Worm (Caenorhabditis elegans) whole organism, young adult: ENCODE measurements around the gene F16B3.3.

ENCODE experiments used
- C06A6.2 ChIP-seq: fragments of 200-800 bp; sonication (Bioruptor generic); conservative IDR thresholded peaks from 2 replicates; pipeline ENCODE4 v1.3.6; 2022; ENCODE audit warnings: missing genetic modification characterization, missing compliant biosample characterization
- D2030.7 ChIP-seq: fragments of 200-800 bp; sonication (Bioruptor generic); IDR thresholded peaks from 2 replicates; pipeline ENCODE4 v1.3.6; 2022; ENCODE audit warnings: missing genetic modification reagents, missing genetic modification characterization, missing compliant biosample characterization
- T26A5.8 ChIP-seq: sonication (generic microtip); optimal IDR thresholded peaks from 2 replicates; lab custom pipeline; 2016; ENCODE audit warnings: missing genetic modification characterization, missing compliant biosample characterization
- cebp-1 ChIP-seq, 2 experiments: fragments of 200-800 bp in 1 of 2; sonication (Bioruptor generic) in 1 of 2; sonication (generic microtip) in 1 of 2; IDR thresholded peaks in 1 of 2; optimal IDR thresholded peaks in 1 of 2; 2 replicates each; pipeline versions ENCODE4 v1.3.6 to Lab custom; 2017 to 2022; ENCODE audit warnings: missing compliant biosample characterization in 2 of 2, missing genetic modification characterization in 2 of 2, mild to moderate bottlenecking in 1 of 2, missing genetic modification reagents in 1 of 2, moderate library complexity in 1 of 2
- ceh-79 ChIP-seq: sonication (generic microtip); optimal IDR thresholded peaks from 2 replicates; lab custom pipeline; 2017; ENCODE audit warnings: mild to moderate bottlenecking, missing genetic modification characterization, missing compliant biosample characterization
- hmg-1.2 ChIP-seq: fragments of 200-800 bp; sonication (Bioruptor generic); IDR thresholded peaks from 2 replicates; pipeline ENCODE4 v1.3.6; 2022; ENCODE audit warnings: missing genetic modification reagents, missing genetic modification characterization, missing compliant biosample characterization
- madf-10 ChIP-seq: sonication (generic microtip); optimal IDR thresholded peaks from 2 replicates; lab custom pipeline; 2016; ENCODE audit warnings: mild to moderate bottlenecking, missing genetic modification characterization, missing compliant biosample characterization
- pha-4 ChIP-seq: fragments of 150-350 bp; sonication (generic microtip); optimal IDR thresholded peaks from 2 replicates; lab custom pipeline; 2014; ENCODE audit warnings: missing biosample characterization, missing genetic modification reagents, missing genetic modification characterization
- sea-2 ChIP-seq: fragments of 200-800 bp; sonication (Bioruptor generic); IDR thresholded peaks from 2 replicates; pipeline ENCODE4 v1.3.6; 2022; ENCODE audit warnings: missing genetic modification characterization, missing compliant biosample characterization
- snpc-4 ChIP-seq, 5 experiments: fragments of 150-350 bp in 1 of 5; sonication (generic microtip) in 4 of 5; optimal IDR thresholded peaks; 2 replicates each; lab custom pipeline; 2014 to 2018; ENCODE audit warnings: missing genetic modification characterization in 5 of 5, missing biosample characterization in 3 of 5, antibody characterized with exemption in 2 of 5, mild to moderate bottlenecking in 2 of 5, missing compliant biosample characterization in 2 of 5, missing genotype in 2 of 5, moderate library complexity in 2 of 5, missing genetic modification reagents in 1 of 5
- unc-62 ChIP-seq: fragments of 150-350 bp; optimal IDR thresholded peaks from 2 replicates; lab custom pipeline; 2014; ENCODE audit warnings: missing biosample characterization, missing genetic modification reagents, missing genetic modification characterization
- ztf-18 ChIP-seq: sonication (generic microtip); optimal IDR thresholded peaks from 2 replicates; lab custom pipeline; 2016; ENCODE audit warnings: missing genotype, mild to moderate bottlenecking, missing genetic modification characterization, missing compliant biosample characterization
- ztf-3 ChIP-seq: fragments of 200-800 bp; sonication (Bioruptor generic); optimal IDR thresholded peaks from 2 replicates; lab custom pipeline; 2018; ENCODE audit warnings: mild to moderate bottlenecking, missing genetic modification characterization, missing compliant biosample characterization

DNA sequence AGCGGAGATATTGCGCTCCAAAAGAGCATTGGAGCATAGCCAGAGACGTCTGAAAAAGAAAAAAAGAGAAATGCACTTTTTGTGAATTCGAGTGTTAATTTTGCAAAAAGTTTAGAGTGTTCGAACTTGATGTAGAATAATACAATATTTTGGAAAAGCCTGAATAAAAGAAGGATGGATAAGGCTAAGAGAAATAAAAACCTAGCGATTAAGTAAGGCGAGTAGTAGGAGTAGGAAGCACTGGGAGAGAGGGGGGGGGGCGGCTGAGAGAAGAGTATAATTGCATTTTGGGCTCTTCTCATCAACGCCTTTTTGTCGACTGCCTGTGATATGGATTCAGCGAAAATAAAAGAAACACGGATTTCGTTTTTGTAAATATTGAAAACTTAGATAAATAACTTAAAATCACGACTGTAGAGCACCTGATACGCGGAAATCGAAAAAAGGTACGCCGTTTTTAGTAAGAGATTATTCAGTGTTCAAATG lies at the start of gene F16B3.3:
- TF ChIP-seq ceh-79 (tag; lab: Kevin White, UChicago), result no peak
- no peak for TF ChIP-seq snpc-4 (GFP tag; optimal IDR thresholded peaks at IDR 0.05; lab: Kevin White, UChicago)
- TF ChIP-seq snpc-4 (tag; optimal IDR thresholded peaks at IDR 0.05; lab: Kevin White, UChicago), result no peak
- TF ChIP-seq madf-10, result no peak
- TF ChIP-seq unc-62 (GFP tag; lab: Kevin White, UChicago), result no peak
- TF ChIP-seq ztf-3 (GFP tag; lab: Kevin White, UChicago), result no peak
- no peak for TF ChIP-seq hmg-1.2 (GFP tag; lab: Robert Waterston, UW)
- TF ChIP-seq pha-4 (tag; lab: Kevin White, UChicago), result no peak
- TF ChIP-seq D2030.7 (GFP tag; lab: Robert Waterston, UW), result no peak
- TF ChIP-seq ztf-18 (tag; lab: Kevin White, UChicago), result no peak
- TF ChIP-seq T26A5.8 (tag; lab: Kevin White, UChicago), result no peak
- TF ChIP-seq C06A6.2 (GFP tag; lab: Robert Waterston, UW), result no peak
- no peak for TF ChIP-seq sea-2 (GFP tag; lab: Robert Waterston, UW)
- TF ChIP-seq cebp-1 (GFP tag; IDR thresholded peaks at IDR 0.05; lab: Robert Waterston, UW), result no peak
- TF ChIP-seq cebp-1 (tag; optimal IDR thresholded peaks at IDR 0.05; lab: Kevin White, UChicago), result no peak
